Worm (Caenorhabditis elegans) whole organism, L4 larva: Measurements from ENCODE around the gene dpy-9.
A peak's percentile ranks its signal among the peaks of the same experiment; 100 is the strongest.

Source experiments
- F26F4.8 ChIP-seq: fragments of 200-800 bp; sonication (Bioruptor generic); conservative IDR thresholded peaks from 2 replicates; pipeline ENCODE4 v1.3.6; 2022; ENCODE audit warnings: missing genetic modification characterization, missing compliant biosample characterization
- F37D6.2 ChIP-seq: sonication (generic microtip); optimal IDR thresholded peaks from 2 replicates; lab custom pipeline; 2016; ENCODE audit warnings: mild to moderate bottlenecking, missing genetic modification characterization, missing compliant biosample characterization
- F44E2.7 ChIP-seq: fragments of 200-800 bp; sonication (Bioruptor generic); IDR thresholded peaks from 2 replicates; pipeline ENCODE4 v2.1.2; 2022; ENCODE audit warnings: missing genetic modification characterization, missing compliant biosample characterization
- ZK546.5 ChIP-seq, 2 experiments: sonication (generic microtip); optimal IDR thresholded peaks; 2 replicates each; lab custom pipeline; 2017; ENCODE audit warnings: missing biosample characterization in 2 of 2, missing genetic modification characterization in 2 of 2
- aha-1 ChIP-seq: fragments of 150-350 bp; peaks from one replicate; lab custom pipeline; 2014; ENCODE audit warnings: missing biosample characterization, missing genetic modification characterization
- aly-2 ChIP-seq: sonication (generic microtip); optimal IDR thresholded peaks from 2 replicates; lab custom pipeline; 2018; ENCODE audit warnings: missing biosample characterization, missing genetic modification characterization
- arid-1 ChIP-seq: fragments of 200-800 bp; sonication (Bioruptor generic); conservative IDR thresholded peaks from 2 replicates; pipeline ENCODE4 v1.3.6; 2022; ENCODE audit warnings: missing genetic modification reagents, missing genetic modification characterization, missing compliant biosample characterization
- ceh-20 ChIP-seq: fragments of 200-800 bp; sonication (Bioruptor generic); IDR thresholded peaks from 2 replicates; pipeline ENCODE4 v1.3.6; 2022; ENCODE audit warnings: missing genetic modification reagents, missing genetic modification characterization, missing compliant biosample characterization
- ceh-28 ChIP-seq: fragments of 150-350 bp; optimal IDR thresholded peaks from 2 replicates; lab custom pipeline; 2014; ENCODE audit warnings: missing biosample characterization, missing genetic modification reagents, missing genetic modification characterization
- cey-2 ChIP-seq: sonication (generic microtip); optimal IDR thresholded peaks from 3 replicates; lab custom pipeline; 2017; ENCODE audit warnings: missing genetic modification characterization, mild to moderate bottlenecking, missing compliant biosample characterization, antibody characterized with exemption, borderline replicate concordance; ENCODE audit not compliant: insufficient read depth
- daf-16 ChIP-seq, 3 experiments: sonication (generic microtip); optimal IDR thresholded peaks; 2 replicates each; lab custom pipeline; 2016 to 2017; ENCODE audit warnings: missing genetic modification characterization in 3 of 3, missing genetic modification reagents in 3 of 3, mild to moderate bottlenecking in 2 of 3, missing compliant biosample characterization in 2 of 3, missing biosample characterization in 1 of 3, moderate library complexity in 1 of 3
- dmd-6 ChIP-seq: fragments of 200-800 bp; sonication (Bioruptor generic); IDR thresholded peaks from 2 replicates; pipeline ENCODE4 v1.3.6; 2022; ENCODE audit warnings: missing genetic modification reagents, missing genetic modification characterization, missing compliant biosample characterization
- dmd-9 ChIP-seq: fragments of 200-800 bp; sonication (Bioruptor generic); IDR thresholded peaks from 2 replicates; pipeline ENCODE4 v1.3.6; 2022; ENCODE audit warnings: missing genetic modification reagents, missing genetic modification characterization, missing compliant biosample characterization
- dpl-1 ChIP-seq: fragments of 150-350 bp; optimal IDR thresholded peaks from 2 replicates; lab custom pipeline; 2014; ENCODE audit warnings: missing biosample characterization, missing genetic modification reagents, missing genetic modification characterization
- duxl-1 ChIP-seq: sonication (generic microtip); optimal IDR thresholded peaks from 2 replicates; lab custom pipeline; 2016; ENCODE audit warnings: mild to moderate bottlenecking, missing genetic modification characterization, moderate library complexity, missing compliant biosample characterization; ENCODE audit not compliant: poor library complexity
- dve-1 ChIP-seq: sonication (generic microtip); optimal IDR thresholded peaks from 2 replicates; lab custom pipeline; 2017; ENCODE audit warnings: antibody characterized with exemption, mild to moderate bottlenecking, missing genetic modification characterization, missing compliant biosample characterization; ENCODE audit not compliant: insufficient read depth
- fos-1 ChIP-seq: fragments of 150-350 bp; optimal IDR thresholded peaks from 2 replicates; lab custom pipeline; 2014; ENCODE audit warnings: missing biosample characterization, missing genetic modification characterization
- hlh-11 ChIP-seq: fragments of 200-800 bp; sonication (Bioruptor generic); optimal IDR thresholded peaks from 2 replicates; lab custom pipeline; 2018; ENCODE audit warnings: mild to moderate bottlenecking, missing genetic modification characterization, missing compliant biosample characterization
- hlh-30 ChIP-seq: sonication (generic microtip); optimal IDR thresholded peaks from 2 replicates; lab custom pipeline; 2017; ENCODE audit warnings: antibody characterized with exemption, mild to moderate bottlenecking, missing genetic modification characterization, missing compliant biosample characterization; ENCODE audit not compliant: insufficient read depth
- lin-1 ChIP-seq: fragments of 200-800 bp; sonication (Bioruptor generic); IDR thresholded peaks from 2 replicates; pipeline ENCODE4 v1.3.6; 2022; ENCODE audit warnings: missing genetic modification reagents, missing genetic modification characterization, missing compliant biosample characterization
- lin-13 ChIP-seq: fragments of 150-350 bp; optimal IDR thresholded peaks from 2 replicates; lab custom pipeline; 2014; ENCODE audit warnings: missing biosample characterization, missing genetic modification reagents, missing genetic modification characterization
- lin-15B ChIP-seq: fragments of 150-350 bp; sonication (generic microtip); optimal IDR thresholded peaks from 3 replicates; lab custom pipeline; 2014; ENCODE audit warnings: missing biosample characterization, missing genetic modification characterization
- lin-38 ChIP-seq: fragments of 200-800 bp; sonication (Bioruptor generic); IDR thresholded peaks from 2 replicates; pipeline ENCODE4 v1.3.6; 2022; ENCODE audit warnings: missing genetic modification reagents, missing genetic modification characterization, missing compliant biosample characterization
- madf-5 ChIP-seq, 2 experiments: fragments of 200-800 bp; sonication (Bioruptor generic); IDR thresholded peaks; 2 replicates each; pipeline ENCODE4 v1.3.6; 2022; ENCODE audit warnings: missing compliant biosample characterization in 2 of 2, missing genetic modification characterization in 2 of 2
- mdl-1 ChIP-seq, 2 experiments: fragments of 150-350 bp in 1 of 2; sonication (generic microtip) in 1 of 2; optimal IDR thresholded peaks; 2 replicates each; lab custom pipeline; 2014 to 2017; ENCODE audit warnings: missing biosample characterization in 2 of 2, missing genetic modification characterization in 2 of 2
- mdt-29 ChIP-seq: fragments of 200-800 bp; sonication (Bioruptor generic); IDR thresholded peaks from 2 replicates; pipeline ENCODE4 v1.3.6; 2022; ENCODE audit warnings: missing genetic modification reagents, missing genetic modification characterization, missing compliant biosample characterization
- mep-1 ChIP-seq: fragments of 150-350 bp; sonication (generic microtip); optimal IDR thresholded peaks from 3 replicates; lab custom pipeline; 2014; ENCODE audit warnings: missing biosample characterization, missing genetic modification characterization
- mxl-3 ChIP-seq: fragments of 200-800 bp; sonication (Bioruptor generic); optimal IDR thresholded peaks from 2 replicates; lab custom pipeline; 2018; ENCODE audit warnings: mild to moderate bottlenecking, missing genetic modification characterization, missing compliant biosample characterization
- nhr-102 ChIP-seq: sonication (generic microtip); optimal IDR thresholded peaks from 2 replicates; lab custom pipeline; 2016; ENCODE audit warnings: mild to moderate bottlenecking, missing genetic modification characterization, moderate library complexity, missing compliant biosample characterization
- nhr-111 ChIP-seq: fragments of 200-800 bp; sonication (Bioruptor generic); optimal IDR thresholded peaks from 2 replicates; lab custom pipeline; 2018; ENCODE audit warnings: mild to moderate bottlenecking, missing genetic modification characterization, missing compliant biosample characterization
- nhr-28 ChIP-seq: fragments of 150-350 bp; optimal IDR thresholded peaks from 2 replicates; lab custom pipeline; 2014; ENCODE audit warnings: missing biosample characterization, missing genetic modification characterization
- nhr-41 ChIP-seq: fragments of 200-800 bp; sonication (Bioruptor generic); IDR thresholded peaks from 2 replicates; pipeline ENCODE4 v1.3.6; 2022; ENCODE audit warnings: missing genetic modification reagents, missing genetic modification characterization, missing compliant biosample characterization
- nhr-42 ChIP-seq: fragments of 200-800 bp; sonication (Bioruptor generic); IDR thresholded peaks from 2 replicates; pipeline ENCODE4 v1.3.6; 2022; ENCODE audit warnings: missing genetic modification characterization, missing compliant biosample characterization
- nhr-48 ChIP-seq: sonication (generic microtip); optimal IDR thresholded peaks from 2 replicates; lab custom pipeline; 2016; ENCODE audit warnings: mild to moderate bottlenecking, missing genetic modification characterization, missing compliant biosample characterization
- nhr-76 ChIP-seq: fragments of 150-350 bp; optimal IDR thresholded peaks from 2 replicates; lab custom pipeline; 2014; ENCODE audit warnings: missing biosample characterization, missing genetic modification characterization
- pqm-1 ChIP-seq: sonication (generic microtip); optimal IDR thresholded peaks from 2 replicates; lab custom pipeline; 2017; ENCODE audit warnings: missing biosample characterization, missing genetic modification characterization
- set-16 ChIP-seq: fragments of 200-800 bp; sonication (Bioruptor generic); IDR thresholded peaks from 2 replicates; pipeline ENCODE4 v1.3.6; 2022; ENCODE audit warnings: missing genetic modification reagents, missing genetic modification characterization, missing compliant biosample characterization
- skn-1 ChIP-seq: fragments of 150-350 bp; optimal IDR thresholded peaks from 2 replicates; lab custom pipeline; 2014; ENCODE audit warnings: missing biosample characterization, missing genetic modification characterization
- snpc-4 ChIP-seq: fragments of 150-350 bp; optimal IDR thresholded peaks from 2 replicates; lab custom pipeline; 2014; ENCODE audit warnings: missing biosample characterization, missing genetic modification characterization
- tra-1 ChIP-seq: fragments of 200-800 bp; sonication (Bioruptor generic); IDR thresholded peaks from 2 replicates; pipeline ENCODE4 v1.3.6; 2022; ENCODE audit warnings: missing genetic modification reagents, missing genetic modification characterization, missing compliant biosample characterization
- unc-130 ChIP-seq: sonication (generic microtip); optimal IDR thresholded peaks from 2 replicates; lab custom pipeline; 2016; ENCODE audit warnings: missing genetic modification reagents, missing genetic modification characterization, missing compliant biosample characterization
- unc-62 ChIP-seq, 3 experiments: fragments of 150-350 bp in 1 of 3; sonication (generic microtip); optimal IDR thresholded peaks in 2 of 3; peaks in 1 of 3; 1 replicate in 1 of 3; 2 replicates in 2 of 3; lab custom pipeline; 2014 to 2017; ENCODE audit warnings: missing biosample characterization in 3 of 3, missing genetic modification characterization in 3 of 3, missing genetic modification reagents in 3 of 3, missing genotype in 1 of 3
- vab-7 ChIP-seq: fragments of 200-800 bp; sonication (Bioruptor generic); IDR thresholded peaks from 2 replicates; pipeline ENCODE4 v1.3.6; 2022; ENCODE audit warnings: missing genetic modification reagents, missing genetic modification characterization, missing compliant biosample characterization
- zag-1 ChIP-seq: fragments of 150-350 bp; optimal IDR thresholded peaks from 2 replicates; lab custom pipeline; 2014; ENCODE audit warnings: missing biosample characterization, missing genetic modification characterization
- zfp-3 ChIP-seq: fragments of 200-800 bp; sonication (Bioruptor generic); conservative IDR thresholded peaks from 2 replicates; pipeline ENCODE4 v1.3.6; 2022; ENCODE audit warnings: missing genetic modification reagents, missing genetic modification characterization, missing compliant biosample characterization
- zip-2 ChIP-seq: fragments of 150-350 bp; optimal IDR thresholded peaks from 2 replicates; lab custom pipeline; 2014; ENCODE audit warnings: missing biosample characterization, missing genetic modification characterization

dpy-9 gene

DNA sequence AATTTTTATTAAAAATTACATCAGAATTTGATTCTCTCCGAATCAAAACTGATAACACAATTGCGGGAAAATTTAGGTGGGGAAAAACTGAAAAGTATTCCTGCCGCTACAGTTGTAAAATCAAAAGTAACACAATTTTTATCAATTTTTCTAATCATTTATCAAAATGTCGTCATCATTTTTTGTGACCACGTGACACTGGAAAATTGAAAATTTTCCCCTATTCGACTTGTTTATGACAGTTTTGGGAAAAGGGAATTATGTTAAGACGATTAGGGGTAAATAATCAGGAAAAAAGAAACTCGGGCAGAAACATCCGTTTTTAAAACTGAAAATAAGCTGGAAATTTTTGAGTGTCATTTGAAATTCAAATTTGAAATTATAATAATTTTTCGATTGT, 37.8 kb upstream of the dpy-9 start (continued):
- TF ChIP-seq madf-5 (GFP tag; IDR thresholded peaks at IDR 0.05; lab: Robert Waterston, UW) (no peak), arid-1 (GFP tag; lab: Robert Waterston, UW) (no peak), ceh-28 (no peak), cey-2 (tag; lab: Kevin White, UChicago) (peak; percentile 24), F26F4.8 (GFP tag; lab: Robert Waterston, UW) (no peak), unc-130 (GFP tag; lab: Kevin White, UChicago) (no peak), F37D6.2 (tag; lab: Kevin White, UChicago) (no peak), tra-1 (GFP tag; lab: Robert Waterston, UW) (peak; percentile 63; the same call in 1 of the 2 replicates), lin-38 (GFP tag; lab: Robert Waterston, UW) (no peak), pqm-1 (tag; lab: Kevin White, UChicago) (peak; percentile 57)
- TF ChIP-seq, all 104 proteins: peak for 18

DNA sequence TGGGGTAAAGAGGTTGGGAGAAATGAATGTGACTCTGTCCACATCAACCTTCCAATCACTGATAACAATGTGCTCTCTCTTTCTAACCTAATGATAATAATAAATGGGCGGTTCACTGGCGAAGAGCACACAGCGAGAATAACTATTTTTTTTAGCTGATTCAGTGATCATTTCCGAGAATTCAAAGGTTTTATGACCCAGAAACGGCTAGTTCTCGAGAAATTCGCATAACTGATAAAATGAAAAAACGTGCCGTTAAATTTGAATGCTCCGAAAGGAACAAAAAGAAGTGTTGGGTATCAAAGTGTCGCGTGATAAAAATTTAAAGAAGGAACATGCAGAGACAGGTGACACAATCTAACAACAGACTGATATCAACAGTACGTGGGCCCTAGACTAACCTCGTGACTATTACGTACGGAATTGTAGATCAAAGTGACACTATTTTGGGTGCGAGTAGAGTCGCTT, 36.8 kb upstream of the dpy-9 start:
- TF ChIP-seq duxl-1 (no peak), aha-1 (tag; lab: Kevin White, UChicago) (peak; percentile 85), nhr-76 (no peak), nhr-28 (tag; lab: Kevin White, UChicago) (peak; percentile 67), lin-15B (tag; lab: Kevin White, UChicago) (no peak), unc-62 (GFP tag; optimal IDR thresholded peaks at IDR 0.05 in 1 of 2; lab: Kevin White, UChicago) (peak in 1 of 2 experiments; percentile 92), unc-62 (tag; optimal IDR thresholded peaks at IDR 0.05; lab: Kevin White, UChicago) (no peak), arid-1 (GFP tag; lab: Robert Waterston, UW) (no peak), nhr-102 (tag; lab: Kevin White, UChicago) (peak; percentile 54), nhr-41 (no peak), set-16 (GFP tag; lab: Robert Waterston, UW) (no peak), ceh-28 (no peak), zag-1 (tag; lab: Kevin White, UChicago) (no peak), dmd-6 (GFP tag; lab: Robert Waterston, UW) (peak; percentile 86), zip-2 (tag; lab: Kevin White, UChicago) (no peak), hlh-11 (peak; percentile 89), aly-2 (tag; lab: Kevin White, UChicago) (no peak), vab-7 (GFP tag; lab: Robert Waterston, UW) (no peak), skn-1 (tag; lab: Kevin White, UChicago) (no peak), lin-38 (GFP tag; lab: Robert Waterston, UW) (no peak), tra-1 (GFP tag; lab: Robert Waterston, UW) (peak; percentile 60; the same call in 1 of the 2 replicates), nhr-111 (GFP tag; lab: Kevin White, UChicago) (no peak), nhr-48 (tag; lab: Kevin White, UChicago) (peak; percentile 54), mep-1 (peak; percentile 52), mdl-1 (tag; optimal IDR thresholded peaks at IDR 0.05; lab: Kevin White, UChicago) (peak in 1 of 2 experiments; percentile 18), dmd-9 (no peak), lin-1 (no peak; the same call in 1 of the 2 replicates), fos-1 (tag; lab: Kevin White, UChicago) (no peak), zfp-3 (GFP tag; lab: Robert Waterston, UW) (peak; percentile 23; the same call in 1 of the 2 replicates), snpc-4 (tag; lab: Kevin White, UChicago) (no peak), mdt-29 (GFP tag; lab: Robert Waterston, UW) (0 out of 2 replicates have a peak, but pooled peaks have one; percentile 30), dpl-1 (GFP tag; lab: Kevin White, UChicago) (no peak), F44E2.7 (GFP tag; lab: Robert Waterston, UW) (no peak), madf-5 (GFP tag; IDR thresholded peaks at IDR 0.05; lab: Robert Waterston, UW) (no peak), lin-13 (GFP tag; lab: Kevin White, UChicago) (no peak), hlh-30 (tag; lab: Kevin White, UChicago) (peak; percentile 70), dve-1 (tag; lab: Kevin White, UChicago) (peak; percentile 66), daf-16 (GFP tag; optimal IDR thresholded peaks at IDR 0.05; lab: Kevin White, UChicago) (no peak), daf-16 (tag; optimal IDR thresholded peaks at IDR 0.05; lab: Kevin White, UChicago) (peak; percentile 78), mxl-3 (GFP tag; lab: Kevin White, UChicago) (peak; percentile 44), nhr-42 (GFP tag; lab: Robert Waterston, UW) (no peak), pqm-1 (tag; lab: Kevin White, UChicago) (peak; percentile 76), cey-2 (tag; lab: Kevin White, UChicago) (no peak), ceh-20 (GFP tag; lab: Robert Waterston, UW) (0 out of 2 replicates have a peak, but pooled peaks have one; percentile 33), ZK546.5 (tag; optimal IDR thresholded peaks at IDR 0.05; lab: Kevin White, UChicago) (no peak)
